Worm (Caenorhabditis elegans): ENCODE measurements around the gene fax-1.

DNA sequence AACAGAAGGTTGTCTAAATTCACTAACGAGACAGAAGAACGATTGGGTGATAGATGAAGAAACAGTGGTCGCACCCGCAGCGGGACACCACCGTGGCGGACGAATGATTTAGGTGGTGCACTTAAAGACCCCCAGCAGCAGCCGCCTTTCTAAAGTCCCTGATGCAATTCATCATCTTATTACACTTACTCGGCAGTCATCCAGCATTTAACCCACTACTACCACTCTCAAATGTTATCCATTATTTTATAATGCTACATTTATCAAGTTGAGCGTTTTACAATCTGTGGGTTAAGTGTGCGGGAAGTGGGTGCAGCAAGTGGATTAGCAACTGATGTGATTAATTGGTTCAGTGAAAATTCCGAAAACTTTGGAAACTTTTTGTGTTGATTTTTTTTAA lies 9.0 kb downstream of the fax-1 start:
- no peak for TF ChIP-seq tbx-11 (GFP tag; IDR thresholded peaks at IDR 0.05)
- no peak for TF ChIP-seq ama-1 (optimal IDR thresholded peaks at IDR 0.05)
- no peak for TF ChIP-seq hnd-1 (tag; optimal IDR thresholded peaks at IDR 0.05)
- no peak for TF ChIP-seq sea-1 (GFP tag; conservative IDR thresholded peaks at IDR 0.05)
- TF ChIP-seq F13C5.2 (tag; optimal IDR thresholded peaks at IDR 0.05), result no peak
- no peak for TF ChIP-seq tra-4 (tag; optimal IDR thresholded peaks at IDR 0.05)
- no peak for TF ChIP-seq pes-1 (GFP tag; IDR thresholded peaks at IDR 0.05)
- TF ChIP-seq tbx-37 (GFP tag; conservative IDR thresholded peaks at IDR 0.05), result no peak
- no peak for TF ChIP-seq hmg-4 (GFP tag; optimal IDR thresholded peaks at IDR 0.05)
- no peak for TF ChIP-seq aly-1 (tag; optimal IDR thresholded peaks at IDR 0.05)
- TF ChIP-seq hmbx-1 (tag; optimal IDR thresholded peaks at IDR 0.05), result no peak
- no peak for TF ChIP-seq ceh-36 (tag; optimal IDR thresholded peaks at IDR 0.05)
- TF ChIP-seq flt-1 (GFP tag; IDR thresholded peaks at IDR 0.05), result no peak
